Fruit fly (Drosophila melanogaster) whole organism, embryonic: ENCODE measurements around the gene MESR6.

Source experiments
- CG10209 ChIP-seq: fragments of 200-800 bp; sonication (Bioruptor generic); optimal IDR thresholded peaks from 3 replicates; lab custom pipeline; 2017; ENCODE audit warnings: missing biosample characterization, mild to moderate bottlenecking, missing genetic modification characterization, missing genetic modification reagents
- CG10431 ChIP-seq: fragments of 200-800 bp; sonication (Bioruptor generic); optimal IDR thresholded peaks from 3 replicates; lab custom pipeline; 2018; ENCODE audit warnings: missing biosample characterization, mild to moderate bottlenecking, missing genetic modification characterization
- CG10959 ChIP-seq: fragments of 200-800 bp; sonication (Bioruptor generic); IDR thresholded peaks from 2 replicates; pipeline ENCODE4 v1.3.6; 2022; ENCODE audit warnings: missing biosample characterization, missing genetic modification characterization
- CG12769 ChIP-seq: fragments of 200-800 bp; sonication (Bioruptor generic); optimal IDR thresholded peaks from 2 replicates; lab custom pipeline; 2019; ENCODE audit warnings: missing biosample characterization, mild to moderate bottlenecking, missing genetic modification characterization, moderate library complexity
- CG13775 ChIP-seq: fragments of 200-800 bp; sonication (Bioruptor generic); optimal IDR thresholded peaks from 3 replicates; lab custom pipeline; 2017; ENCODE audit warnings: missing biosample characterization, mild to moderate bottlenecking, missing genetic modification characterization
- CG1647 ChIP-seq: fragments of 200-800 bp; sonication (Bioruptor generic); optimal IDR thresholded peaks from 3 replicates; lab custom pipeline; 2016; ENCODE audit warnings: missing biosample characterization, missing genetic modification characterization
- CG17359 ChIP-seq: fragments of 200-800 bp; sonication (Bioruptor generic); optimal IDR thresholded peaks from 3 replicates; lab custom pipeline; 2018; ENCODE audit warnings: missing biosample characterization, mild to moderate bottlenecking, missing genetic modification characterization, moderate library complexity
- CG17568 ChIP-seq: fragments of 200-800 bp; sonication (Bioruptor generic); optimal IDR thresholded peaks from 2 replicates; lab custom pipeline; 2018; ENCODE audit warnings: missing biosample characterization, mild to moderate bottlenecking, missing genetic modification characterization, moderate library complexity
- CG18764 ChIP-seq: fragments of 200-800 bp; sonication (Bioruptor generic); optimal IDR thresholded peaks from 3 replicates; lab custom pipeline; 2016; ENCODE audit warnings: missing biosample characterization, missing genetic modification characterization
- CG2116 ChIP-seq: fragments of 200-800 bp; sonication (Bioruptor generic); optimal IDR thresholded peaks from 3 replicates; lab custom pipeline; 2018; ENCODE audit warnings: missing biosample characterization, mild to moderate bottlenecking, missing genetic modification characterization
- CG2202 ChIP-seq: fragments of 200-800 bp; sonication (Bioruptor generic); optimal IDR thresholded peaks from 2 replicates; lab custom pipeline; 2018; ENCODE audit warnings: missing biosample characterization, mild to moderate bottlenecking, missing genetic modification characterization
- CG2678 ChIP-seq: fragments of 200-800 bp; sonication (Bioruptor generic); optimal IDR thresholded peaks from 3 replicates; lab custom pipeline; 2019; ENCODE audit warnings: missing biosample characterization, mild to moderate bottlenecking, missing genetic modification characterization, moderate library complexity
- CG32772 ChIP-seq: fragments of 200-800 bp; sonication (Bioruptor generic); IDR thresholded peaks from 2 replicates; pipeline ENCODE4 v1.3.6; 2022; ENCODE audit warnings: missing biosample characterization, missing genetic modification characterization
- CG4424 ChIP-seq: fragments of 200-800 bp; sonication (Bioruptor generic); optimal IDR thresholded peaks from 3 replicates; lab custom pipeline; 2016; ENCODE audit warnings: missing biosample characterization, missing genetic modification characterization
- CG4730 ChIP-seq: fragments of 200-800 bp; sonication (Bioruptor generic); IDR thresholded peaks from 2 replicates; pipeline ENCODE4 v1.3.6; 2022; ENCODE audit warnings: missing biosample characterization, missing genetic modification characterization
- CG4820 ChIP-seq: fragments of 200-800 bp; sonication (Bioruptor generic); optimal IDR thresholded peaks from 3 replicates; lab custom pipeline; 2016; ENCODE audit warnings: missing biosample characterization, missing genetic modification characterization
- CG5953 ChIP-seq: fragments of 200-800 bp; sonication (Bioruptor generic); IDR thresholded peaks from 2 replicates; pipeline ENCODE4 v1.3.6; 2022; ENCODE audit warnings: missing biosample characterization, missing genetic modification characterization
- CG6854 ChIP-seq: fragments of 200-800 bp; sonication (Bioruptor generic); optimal IDR thresholded peaks from 3 replicates; lab custom pipeline; 2017; ENCODE audit warnings: missing biosample characterization, mild to moderate bottlenecking, missing genetic modification characterization
- CG7745 ChIP-seq: fragments of 200-800 bp; sonication (Bioruptor generic); optimal IDR thresholded peaks from 2 replicates; lab custom pipeline; 2018; ENCODE audit warnings: missing biosample characterization, mild to moderate bottlenecking, missing genetic modification characterization, moderate library complexity
- CG8290 ChIP-seq, 3 experiments: fragments of 200-800 bp; sonication (Bioruptor generic); optimal IDR thresholded peaks; 2 replicates each; lab custom pipeline; 2016 to 2019; ENCODE audit warnings: missing biosample characterization in 3 of 3, missing genetic modification characterization in 3 of 3, mild to moderate bottlenecking in 2 of 3, moderate library complexity in 1 of 3
- CG9797 ChIP-seq: fragments of 200-800 bp; sonication (Bioruptor generic); optimal IDR thresholded peaks from 3 replicates; lab custom pipeline; 2018; ENCODE audit warnings: missing biosample characterization, mild to moderate bottlenecking, missing genetic modification characterization
- D ChIP-seq, 2 experiments: fragments of 200-800 bp in 1 of 2; fragments of >200 bp in 1 of 2; sonication (Bioruptor generic) in 1 of 2; optimal IDR thresholded peaks; 2 replicates in 1 of 2; 3 replicates in 1 of 2; lab custom pipeline; 2017; ENCODE audit warnings: mild to moderate bottlenecking in 1 of 2, missing biosample characterization in 1 of 2, missing genetic modification characterization in 1 of 2, missing genetic modification reagents in 1 of 2
- Fer1 ChIP-seq: fragments of 200-800 bp; sonication (Bioruptor generic); optimal IDR thresholded peaks from 2 replicates; lab custom pipeline; 2017; ENCODE audit warnings: missing biosample characterization, mild to moderate bottlenecking, missing genetic modification characterization
- HmgD ChIP-seq: fragments of 200-800 bp; sonication (Bioruptor generic); optimal IDR thresholded peaks from 3 replicates; lab custom pipeline; 2016; ENCODE audit warnings: missing biosample characterization, missing genetic modification characterization
- Lpt ChIP-seq: fragments of >200 bp; optimal IDR thresholded peaks from 2 replicates; lab custom pipeline; 2018; ENCODE audit warnings: missing biosample characterization, missing genetic modification characterization
- Med ChIP-seq: fragments of 200-800 bp; sonication (Bioruptor generic); peaks from one replicate; lab custom pipeline; 2016; ENCODE audit warnings: missing biosample characterization, missing genetic modification characterization, mild to moderate bottlenecking, inconsistent platforms, moderate library complexity
- Sox100B ChIP-seq: fragments of 200-800 bp; sonication (Bioruptor generic); optimal IDR thresholded peaks from 3 replicates; lab custom pipeline; 2018; ENCODE audit warnings: missing biosample characterization, mild to moderate bottlenecking, missing genetic modification characterization
- Taf1 ChIP-seq: fragments of 200-800 bp; sonication (Bioruptor generic); IDR thresholded peaks from 2 replicates; pipeline ENCODE4 v1.3.6; 2022; ENCODE audit warnings: missing biosample characterization, missing genetic modification characterization
- amos ChIP-seq: fragments of 200-800 bp; sonication (Bioruptor generic); IDR thresholded peaks from 2 replicates; pipeline ENCODE4 v1.3.6; 2022; ENCODE audit warnings: missing biosample characterization, missing genetic modification characterization; ENCODE audit not compliant: partially characterized antibody
- cad ChIP-seq: fragments of >200 bp; optimal IDR thresholded peaks from 2 replicates; lab custom pipeline; 2017; ENCODE audit warnings: missing biosample characterization, missing genetic modification characterization
- croc ChIP-seq: fragments of 200-800 bp; sonication (Bioruptor generic); conservative IDR thresholded peaks from 3 replicates; pipeline ENCODE4 v1.3.6; 2022; ENCODE audit warnings: missing biosample characterization, missing genetic modification characterization
- fu2 ChIP-seq: fragments of 200-800 bp; sonication (Bioruptor generic); optimal IDR thresholded peaks from 2 replicates; lab custom pipeline; 2016; ENCODE audit warnings: missing biosample characterization, missing genetic modification characterization
- gt ChIP-seq: fragments of 200-800 bp; sonication (Bioruptor generic); IDR thresholded peaks from 2 replicates; pipeline ENCODE4 v1.3.6; 2022; ENCODE audit warnings: missing biosample characterization, missing genetic modification characterization
- her ChIP-seq: fragments of 200-800 bp; sonication (Bioruptor generic); optimal IDR thresholded peaks from 2 replicates; lab custom pipeline; 2016; ENCODE audit warnings: missing biosample characterization, missing genetic modification characterization
- ind ChIP-seq: fragments of 200-800 bp; sonication (Bioruptor generic); optimal IDR thresholded peaks from 3 replicates; lab custom pipeline; 2016; ENCODE audit warnings: missing biosample characterization, missing genetic modification characterization
- jing ChIP-seq: fragments of 200-800 bp; sonication (Bioruptor generic); optimal IDR thresholded peaks from 2 replicates; lab custom pipeline; 2018; ENCODE audit warnings: missing biosample characterization, mild to moderate bottlenecking, missing genetic modification characterization
- lbe ChIP-seq: fragments of 200-800 bp; sonication (Bioruptor generic); optimal IDR thresholded peaks from 2 replicates; lab custom pipeline; 2016; ENCODE audit warnings: missing biosample characterization, mild to moderate bottlenecking, missing genetic modification characterization
- nmo ChIP-seq: fragments of 200-800 bp; sonication (Bioruptor generic); optimal IDR thresholded peaks from 2 replicates; lab custom pipeline; 2018; ENCODE audit warnings: missing biosample characterization, mild to moderate bottlenecking, missing genetic modification characterization, moderate library complexity
- pum ChIP-seq: fragments of 200-800 bp; sonication (Bioruptor generic); optimal IDR thresholded peaks from 2 replicates; lab custom pipeline; 2016; ENCODE audit warnings: missing biosample characterization, missing genetic modification characterization
- repo ChIP-seq: fragments of 200-800 bp; sonication (Bioruptor generic); optimal IDR thresholded peaks from 2 replicates; lab custom pipeline; 2016; ENCODE audit warnings: missing biosample characterization, missing genetic modification characterization
- schlank ChIP-seq: fragments of 200-800 bp; sonication (Bioruptor generic); optimal IDR thresholded peaks from 2 replicates; lab custom pipeline; 2018; ENCODE audit warnings: missing biosample characterization, mild to moderate bottlenecking, missing genetic modification characterization
- seq ChIP-seq: fragments of 200-800 bp; sonication (Bioruptor generic); IDR thresholded peaks from 2 replicates; pipeline ENCODE4 v1.3.6; 2022; ENCODE audit warnings: missing biosample characterization, missing genetic modification characterization
- shn ChIP-seq: fragments of 200-800 bp; sonication (Bioruptor generic); optimal IDR thresholded peaks from 3 replicates; lab custom pipeline; 2016; ENCODE audit warnings: missing biosample characterization, missing genetic modification characterization
- slbo ChIP-seq: fragments of 200-800 bp; sonication (Bioruptor generic); IDR thresholded peaks from 2 replicates; pipeline ENCODE4 v1.3.6; 2022; ENCODE audit warnings: missing biosample characterization, missing genetic modification characterization
- tin ChIP-seq: fragments of 200-800 bp; sonication (Bioruptor generic); optimal IDR thresholded peaks from 3 replicates; lab custom pipeline; 2016; ENCODE audit warnings: missing biosample characterization, missing genetic modification characterization
- tna ChIP-seq: fragments of 200-800 bp; sonication (Bioruptor generic); IDR thresholded peaks from 2 replicates; pipeline ENCODE4 v1.3.6; 2022; ENCODE audit warnings: missing biosample characterization, missing genetic modification characterization; ENCODE audit not compliant: partially characterized antibody
- ttk ChIP-seq: fragments of 200-800 bp; sonication (Bioruptor generic); IDR thresholded peaks from 2 replicates; pipeline ENCODE4 v2.1.2; 2022; ENCODE audit warnings: missing biosample characterization, missing genetic modification characterization
- usp ChIP-seq: fragments of >200 bp; optimal IDR thresholded peaks from 2 replicates; lab custom pipeline; 2017; ENCODE audit warnings: missing biosample characterization, missing genetic modification characterization
- zfh2 ChIP-seq: fragments of 200-800 bp; sonication (Bioruptor generic); optimal IDR thresholded peaks from 2 replicates; lab custom pipeline; 2016; ENCODE audit warnings: missing biosample characterization, missing genetic modification characterization

Gene MESR6

DNA sequence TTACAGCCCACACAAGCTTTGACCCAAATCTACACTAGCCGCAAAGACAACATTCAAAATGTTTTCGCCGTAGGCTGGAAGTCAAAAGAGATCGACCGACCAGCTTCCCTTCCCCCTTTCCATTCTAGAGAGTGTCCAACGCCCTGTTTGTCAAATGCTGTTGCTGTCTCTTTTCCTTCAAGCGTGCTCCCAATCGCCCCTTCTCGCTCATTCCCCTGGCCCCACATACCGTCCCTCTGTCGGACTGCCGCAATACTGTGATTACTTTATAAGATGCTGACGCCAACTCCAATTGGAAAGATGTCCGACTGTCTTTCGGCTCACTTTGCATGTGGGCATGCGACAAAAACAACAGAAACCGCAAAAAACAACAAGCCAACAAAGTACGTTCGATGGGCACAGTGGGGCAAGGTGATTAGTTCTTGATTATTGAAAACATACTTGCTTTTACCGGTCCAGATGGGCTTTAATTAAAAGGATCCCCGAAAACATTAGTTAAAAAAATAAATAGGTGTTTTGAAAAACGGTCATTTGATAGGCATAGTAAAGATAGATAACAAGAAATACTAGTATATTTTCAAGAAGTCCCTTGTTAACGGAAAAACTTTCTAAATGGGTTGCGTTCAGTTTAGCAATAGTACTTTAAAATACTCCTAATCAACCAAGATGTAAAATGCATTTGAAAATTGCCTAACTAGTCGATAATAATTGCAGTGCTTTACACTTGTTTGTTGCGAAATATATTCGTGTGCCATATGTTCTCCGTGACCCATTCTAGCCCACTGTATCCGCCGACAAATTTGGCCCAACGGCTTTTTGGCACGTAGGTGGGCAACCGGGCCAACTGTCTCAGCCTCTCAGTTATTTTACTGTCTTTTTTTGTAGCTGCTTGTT lies 12.4 kb upstream of the MESR6 start (continued):
- TF ChIP-seq Med (GFP tag; lab: Kevin White, UChicago) = peak; percentile 76
- TF ChIP-seq cad (GFP tag; lab: Kevin White, UChicago) = no peak
- no peak for TF ChIP-seq Fer1 (GFP tag; lab: Kevin White, UChicago)
- TF ChIP-seq CG32772 = no peak
- peak; percentile 32 for TF ChIP-seq CG4424 (GFP tag; lab: Kevin White, UChicago)
- TF ChIP-seq CG12769 (tag; lab: Kevin White, UChicago) = peak; percentile 67
- TF ChIP-seq her (GFP tag; lab: Kevin White, UChicago) = no peak
- TF ChIP-seq CG17568 (GFP tag; lab: Kevin White, UChicago) = no peak
- TF ChIP-seq tna = no peak
- TF ChIP-seq CG4820 (GFP tag; lab: Kevin White, UChicago) = peak; percentile 1
- TF ChIP-seq Lpt (GFP tag; lab: Kevin White, UChicago) = no peak
- no peak for TF ChIP-seq CG2202
- TF ChIP-seq zfh2 (GFP tag; lab: Kevin White, UChicago) = peak; percentile 14
- no peak for TF ChIP-seq CG18764 (GFP tag; lab: Kevin White, UChicago)
- TF ChIP-seq ind = peak; percentile 40
- TF ChIP-seq schlank (tag; lab: Kevin White, UChicago) = no peak
- TF ChIP-seq CG4730 (GFP tag; lab: Robert Waterston, UW) = no peak
- no peak for TF ChIP-seq repo (GFP tag; lab: Kevin White, UChicago)
- TF ChIP-seq slbo (GFP tag; lab: Robert Waterston, UW) = peak; percentile 23; the same call in 1 of the 2 replicates
- no peak for TF ChIP-seq CG8290 (GFP tag; optimal IDR thresholded peaks at IDR 0.05; lab: Kevin White, UChicago)
- peak in 1 of 2 experiments; percentile 8 for TF ChIP-seq CG8290 (tag; optimal IDR thresholded peaks at IDR 0.05; lab: Kevin White, UChicago)
- no peak for TF ChIP-seq CG17359
- TF ChIP-seq HmgD (GFP tag; lab: Kevin White, UChicago) = no peak
- no peak for TF ChIP-seq CG5953
- TF ChIP-seq CG2678 (tag; lab: Kevin White, UChicago) = peak; percentile 64
- TF ChIP-seq nmo (GFP tag; lab: Kevin White, UChicago) = peak; percentile 44
- peak; percentile 63 for TF ChIP-seq Sox100B (GFP tag; lab: Kevin White, UChicago)
- TF ChIP-seq ttk (GFP tag; lab: Robert Waterston, UW) = no peak
- TF ChIP-seq CG6854 (GFP tag; lab: Kevin White, UChicago) = peak; percentile 33
- no peak for TF ChIP-seq CG2116 (GFP tag; lab: Kevin White, UChicago)
- TF ChIP-seq shn (GFP tag; lab: Kevin White, UChicago) = peak; percentile 27
- TF ChIP-seq tin (GFP tag; lab: Kevin White, UChicago) = peak; percentile 23
- TF ChIP-seq CG13775 (GFP tag; lab: Kevin White, UChicago) = peak; percentile 10
- no peak for TF ChIP-seq amos
- no peak for TF ChIP-seq CG10431 (GFP tag; lab: Kevin White, UChicago)
- peak; percentile 15 for TF ChIP-seq CG10209 (GFP tag; lab: Kevin White, UChicago)
- TF ChIP-seq CG1647 = no peak
- TF ChIP-seq fu2 (GFP tag; lab: Kevin White, UChicago) = peak; percentile 7
- TF ChIP-seq seq = no peak
- no peak for TF ChIP-seq jing
- no peak for TF ChIP-seq CG10959 (GFP tag; lab: Robert Waterston, UW)
- no peak for TF ChIP-seq CG9797 (GFP tag; lab: Kevin White, UChicago)
- TF ChIP-seq pum = no peak
- no peak for TF ChIP-seq gt (GFP tag; lab: Robert Waterston, UW)
- TF ChIP-seq croc (GFP tag; lab: Robert Waterston, UW) = no peak
- TF ChIP-seq Taf1 (GFP tag; lab: Robert Waterston, UW) = no peak
- no peak for TF ChIP-seq usp (GFP tag; lab: Kevin White, UChicago)
- TF ChIP-seq CG7745 (tag; lab: Kevin White, UChicago) = no peak
- no peak for TF ChIP-seq lbe (GFP tag; lab: Kevin White, UChicago)
- TF ChIP-seq D (optimal IDR thresholded peaks at IDR 0.05; lab: Kevin White, UChicago) = no peak
- TF ChIP-seq D (GFP tag; optimal IDR thresholded peaks at IDR 0.05; lab: Kevin White, UChicago) = no peak
